Fruit fly (Drosophila melanogaster) whole organism, pupa: ENCODE measurements around the gene cd.
A peak's percentile ranks its signal among the peaks of the same experiment; 100 is the strongest.

Source experiments
- CG10348 ChIP-seq: fragments of 200-800 bp; sonication (Bioruptor generic); IDR thresholded peaks from 2 replicates; pipeline ENCODE4 v1.3.6; 2022; ENCODE audit warnings: missing biosample characterization, missing genetic modification characterization
- CG12605 ChIP-seq: fragments of 200-800 bp; sonication (Bioruptor generic); IDR thresholded peaks from 2 replicates; pipeline ENCODE4 v1.3.6; 2022; ENCODE audit warnings: missing biosample characterization, missing genetic modification characterization
- CG13204 ChIP-seq: fragments of 200-800 bp; sonication (Bioruptor generic); optimal IDR thresholded peaks from 2 replicates; lab custom pipeline; 2018; ENCODE audit warnings: missing biosample characterization, mild to moderate bottlenecking, missing genetic modification characterization, moderate library complexity
- CG14655 ChIP-seq: fragments of 200-800 bp; sonication (Bioruptor generic); optimal IDR thresholded peaks from 3 replicates; lab custom pipeline; 2017; ENCODE audit warnings: mild to moderate bottlenecking, missing biosample characterization, missing genetic modification reagents, missing genetic modification characterization
- CG15710 ChIP-seq: fragments of 200-800 bp; sonication (Bioruptor generic); optimal IDR thresholded peaks from 2 replicates; lab custom pipeline; 2018; ENCODE audit warnings: missing biosample characterization, mild to moderate bottlenecking, missing genetic modification characterization, moderate library complexity
- CG17806 ChIP-seq: fragments of 200-800 bp; sonication (Bioruptor generic); optimal IDR thresholded peaks from 2 replicates; lab custom pipeline; 2018; ENCODE audit warnings: missing biosample characterization, mild to moderate bottlenecking, missing genetic modification characterization, moderate library complexity
- CG32121 ChIP-seq: fragments of 200-800 bp; sonication (Bioruptor generic); IDR thresholded peaks from 2 replicates; pipeline ENCODE4 v1.3.6; 2022; ENCODE audit warnings: missing biosample characterization, missing genetic modification characterization
- CG34367 ChIP-seq: fragments of 200-800 bp; sonication (Bioruptor generic); optimal IDR thresholded peaks from 2 replicates; lab custom pipeline; 2018; ENCODE audit warnings: missing biosample characterization, mild to moderate bottlenecking, missing genetic modification characterization
- CG4496 ChIP-seq: fragments of 200-800 bp; sonication (Bioruptor generic); IDR thresholded peaks from 3 replicates; pipeline ENCODE4 v1.3.6; 2022; ENCODE audit warnings: missing biosample characterization, missing genetic modification characterization
- CG8159 ChIP-seq: fragments of 200-800 bp; sonication (Bioruptor generic); optimal IDR thresholded peaks from 3 replicates; lab custom pipeline; 2018; ENCODE audit warnings: missing biosample characterization, mild to moderate bottlenecking, missing genetic modification characterization, moderate library complexity
- CG8301 ChIP-seq: fragments of 200-800 bp; sonication (Bioruptor generic); optimal IDR thresholded peaks from 2 replicates; lab custom pipeline; 2018; ENCODE audit warnings: missing biosample characterization, mild to moderate bottlenecking, missing genetic modification characterization
- CG9948 ChIP-seq: fragments of 200-800 bp; sonication (Bioruptor generic); optimal IDR thresholded peaks from 2 replicates; lab custom pipeline; 2018; ENCODE audit warnings: missing biosample characterization, mild to moderate bottlenecking, missing genetic modification characterization, moderate library complexity
- D1 ChIP-seq: fragments of 200-800 bp; sonication (Bioruptor generic); optimal IDR thresholded peaks from 2 replicates; lab custom pipeline; 2018; ENCODE audit warnings: missing biosample characterization, mild to moderate bottlenecking, missing genetic modification characterization, moderate library complexity
- EcR ChIP-seq: fragments of 200-800 bp; sonication (Bioruptor generic); optimal IDR thresholded peaks from 3 replicates; lab custom pipeline; 2019; ENCODE audit warnings: missing biosample characterization, missing genetic modification characterization, mild to moderate bottlenecking, moderate library complexity, missing genetic modification reagents
- Ets98B ChIP-seq: fragments of 200-800 bp; sonication (Bioruptor generic); IDR thresholded peaks from 2 replicates; pipeline ENCODE4 v1.3.6; 2022; ENCODE audit warnings: missing biosample characterization, missing genetic modification characterization
- Pif1A ChIP-seq: fragments of 200-800 bp; sonication (Bioruptor generic); optimal IDR thresholded peaks from 3 replicates; lab custom pipeline; 2016; ENCODE audit warnings: missing biosample characterization, missing genetic modification characterization
- Pif1B ChIP-seq: fragments of 200-800 bp; sonication (Bioruptor generic); optimal IDR thresholded peaks from 3 replicates; lab custom pipeline; 2016; ENCODE audit warnings: missing biosample characterization, missing genetic modification characterization
- Snoo ChIP-seq: fragments of 200-800 bp; sonication (Bioruptor generic); optimal IDR thresholded peaks from 3 replicates; lab custom pipeline; 2017; ENCODE audit warnings: missing biosample characterization, mild to moderate bottlenecking, missing genetic modification characterization, inconsistent platforms
- fd96Ca ChIP-seq: fragments of 200-800 bp; sonication (Bioruptor generic); IDR thresholded peaks from 3 replicates; pipeline ENCODE4 v1.3.6; 2022; ENCODE audit warnings: missing biosample characterization, missing genetic modification characterization
- gl ChIP-seq: fragments of 200-800 bp; sonication (Bioruptor generic); optimal IDR thresholded peaks from 2 replicates; lab custom pipeline; 2018; ENCODE audit warnings: missing biosample characterization, mild to moderate bottlenecking, missing genetic modification characterization
- rn ChIP-seq: fragments of 200-800 bp; sonication (Bioruptor generic); IDR thresholded peaks from 2 replicates; pipeline ENCODE4 v1.3.6; 2022; ENCODE audit warnings: missing biosample characterization, missing genetic modification characterization

The cd gene

DNA sequence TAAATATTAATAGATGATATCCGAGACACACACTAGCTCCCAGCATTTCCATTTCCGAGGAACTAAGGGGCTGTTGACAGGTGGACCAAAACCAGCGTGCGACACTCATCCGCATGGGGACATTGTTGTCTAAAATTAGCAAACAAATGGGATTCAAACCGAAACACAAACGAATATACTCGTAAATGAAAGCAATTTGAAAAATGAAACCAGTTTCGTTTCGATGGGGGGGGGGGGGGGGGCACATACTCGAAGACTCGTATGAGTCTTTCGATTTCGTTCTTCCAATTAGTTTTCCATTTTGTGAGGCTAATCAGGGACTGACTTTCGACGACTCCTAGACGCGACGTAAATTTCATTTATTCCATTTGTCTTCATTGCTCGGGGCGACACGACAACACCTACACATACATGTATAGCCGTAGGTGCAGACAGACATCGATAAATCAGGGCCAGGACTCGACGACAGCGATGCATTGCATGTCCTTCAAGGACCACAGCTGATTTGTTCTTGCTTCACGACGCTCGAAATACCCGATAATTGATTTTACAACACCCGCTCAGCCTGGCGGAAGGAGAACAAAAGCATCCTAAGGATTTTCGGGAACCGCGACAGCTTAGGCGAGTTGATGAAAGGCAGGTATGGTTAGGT is 21.9 kb upstream of the cd start:
- no peak for TF ChIP-seq Pif1A (GFP tag; lab: Kevin White, UChicago)
- no peak for TF ChIP-seq Snoo (tag; lab: Kevin White, UChicago)
- TF ChIP-seq CG8159 (tag; lab: Kevin White, UChicago) = no peak
- no peak for TF ChIP-seq D1 (tag; lab: Kevin White, UChicago)
- no peak for TF ChIP-seq CG14655 (GFP tag; lab: Kevin White, UChicago)
- no peak for TF ChIP-seq CG34367 (tag; lab: Kevin White, UChicago)
- no peak for TF ChIP-seq CG4496
- no peak for TF ChIP-seq CG8301
- no peak for TF ChIP-seq EcR (GFP tag; lab: Kevin White, UChicago)

DNA sequence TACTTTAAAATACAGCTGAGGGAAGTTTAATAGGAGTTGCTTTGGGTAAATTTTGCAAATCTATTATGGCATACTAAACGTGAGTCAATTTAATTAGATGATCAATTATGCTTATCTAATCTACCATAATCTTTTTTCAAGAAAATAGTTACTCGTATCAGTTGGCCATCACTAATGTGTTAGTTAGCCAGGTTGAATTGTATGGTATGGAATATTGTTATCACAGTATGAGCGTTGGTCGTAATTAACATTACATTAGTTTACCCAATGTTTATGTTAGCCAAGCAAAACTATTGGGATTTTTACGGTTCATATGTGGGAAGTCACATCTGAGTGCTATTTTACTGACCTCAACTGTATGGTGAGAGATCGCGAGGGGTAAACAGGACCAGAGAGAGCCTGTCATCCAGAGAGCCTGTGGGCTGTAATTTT is 21.2 kb upstream of the cd start:
- TF ChIP-seq CG8301 (peak; percentile 12), CG34367 (tag; lab: Kevin White, UChicago) (peak; percentile 51), CG4496 (no peak), CG14655 (GFP tag; lab: Kevin White, UChicago) (no peak), CG8159 (tag; lab: Kevin White, UChicago) (peak; percentile 76), D1 (tag; lab: Kevin White, UChicago) (peak; percentile 10), CG9948 (peak; percentile 67), CG15710 (tag; lab: Kevin White, UChicago) (peak; percentile 62), Pif1A (GFP tag; lab: Kevin White, UChicago) (no peak), CG17806 (tag; lab: Kevin White, UChicago) (peak; percentile 61), Pif1B (GFP tag; lab: Kevin White, UChicago) (peak; percentile 45)

DNA sequence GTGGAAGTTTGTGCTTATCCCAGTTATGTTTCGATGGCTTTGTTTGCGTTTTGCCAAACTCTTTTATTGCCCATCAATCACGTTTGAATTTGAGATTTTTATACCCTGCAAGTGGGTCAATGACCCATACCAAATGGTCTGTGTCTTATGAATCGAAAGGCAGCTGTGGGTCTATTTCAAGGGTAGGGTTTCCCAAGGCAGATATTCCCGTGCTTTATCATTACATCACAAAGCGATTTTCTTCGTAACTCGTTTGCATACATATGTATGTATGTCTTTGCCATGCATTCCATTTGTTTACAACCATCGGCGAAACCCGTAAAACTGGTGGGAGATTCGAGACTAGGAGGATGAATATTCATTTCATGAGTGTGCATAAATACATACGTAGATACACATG is 19.3 kb upstream of the cd start:
- TF ChIP-seq EcR (GFP tag; lab: Kevin White, UChicago) (peak; percentile 81), D1 (tag; lab: Kevin White, UChicago) (no peak)

DNA sequence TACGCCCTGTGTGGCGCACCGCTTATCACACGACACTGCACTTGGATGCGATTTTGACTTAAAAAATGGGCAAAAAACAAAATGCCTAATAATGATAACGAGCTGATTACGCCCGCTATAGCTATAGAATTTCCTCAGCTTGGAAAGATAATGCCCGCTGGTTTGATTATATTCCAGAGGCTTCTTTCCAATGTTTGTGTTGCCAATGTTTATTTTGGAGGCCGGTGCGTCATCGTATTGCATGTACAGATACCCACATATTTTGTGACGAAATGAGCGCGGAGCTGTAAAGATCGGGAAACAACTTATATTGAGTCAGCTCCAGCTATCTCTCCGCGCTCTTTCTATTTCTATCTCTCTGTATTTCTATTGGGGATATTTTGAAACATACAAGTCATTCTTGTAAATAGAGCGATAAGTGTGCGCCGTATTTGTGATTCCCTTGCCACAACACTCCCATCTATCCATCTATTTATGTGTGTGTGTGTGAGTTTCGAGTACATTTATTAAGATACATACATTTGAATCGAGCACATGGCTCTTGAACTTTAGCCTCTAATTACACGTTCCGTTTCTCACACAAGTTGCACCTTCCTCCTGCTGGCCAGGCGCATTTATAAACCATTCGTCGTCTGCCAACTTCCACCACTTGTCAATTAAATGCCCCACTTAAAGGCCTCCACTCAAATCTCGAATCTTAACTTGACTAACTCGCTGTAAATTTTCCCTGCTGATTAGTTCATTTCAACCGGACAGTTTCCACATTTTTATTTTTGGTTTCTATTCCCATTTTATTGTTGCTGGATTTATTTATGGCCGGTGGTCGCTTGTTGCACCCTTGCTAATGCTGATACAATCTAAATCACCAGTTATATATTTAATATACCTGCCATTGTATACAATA is 10.5 kb upstream of the cd start:
- TF ChIP-seq Pif1B (GFP tag; lab: Kevin White, UChicago) (no peak), CG15710 (tag; lab: Kevin White, UChicago) (no peak), CG10348 (GFP tag; lab: Robert Waterston, UW) (no peak), EcR (GFP tag; lab: Kevin White, UChicago) (no peak), rn (GFP tag; lab: Robert Waterston, UW) (no peak)
- TF ChIP-seq, all 21 proteins: peak for 0

DNA sequence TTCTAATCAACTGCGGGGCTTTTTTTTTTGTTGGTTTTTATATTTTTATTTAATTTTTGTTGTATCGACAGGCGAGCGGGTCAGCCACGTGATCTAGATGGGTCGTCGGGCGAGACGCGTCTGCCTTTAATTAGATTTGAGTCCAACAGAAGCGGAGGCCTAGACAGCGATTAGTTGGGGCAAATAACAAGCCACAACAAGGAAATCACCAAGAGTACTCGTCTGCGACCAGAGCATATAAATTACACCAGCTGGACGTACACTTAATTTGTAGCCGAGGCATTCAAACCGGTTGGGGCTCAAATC is 9.9 kb upstream of the cd start:
- TF ChIP-seq D1 (tag; lab: Kevin White, UChicago) = no peak
- TF ChIP-seq Ets98B = no peak
- TF ChIP-seq CG10348 (GFP tag; lab: Robert Waterston, UW) = no peak
- TF ChIP-seq fd96Ca (GFP tag; lab: Robert Waterston, UW) = no peak
- no peak for TF ChIP-seq CG15710 (tag; lab: Kevin White, UChicago)
- no peak for TF ChIP-seq gl (tag; lab: Kevin White, UChicago)
- TF ChIP-seq CG17806 (tag; lab: Kevin White, UChicago) = no peak
- TF ChIP-seq CG14655 (GFP tag; lab: Kevin White, UChicago) = no peak
- TF ChIP-seq CG34367 (tag; lab: Kevin White, UChicago) = no peak
- no peak for TF ChIP-seq Pif1B (GFP tag; lab: Kevin White, UChicago)
- no peak for TF ChIP-seq EcR (GFP tag; lab: Kevin White, UChicago)
- TF ChIP-seq CG8159 (tag; lab: Kevin White, UChicago) = no peak
- TF ChIP-seq CG4496 = no peak
- no peak for TF ChIP-seq CG12605 (GFP tag; lab: Robert Waterston, UW)
- no peak for TF ChIP-seq CG9948
- TF ChIP-seq CG32121 (GFP tag; lab: Robert Waterston, UW) = no peak
- TF ChIP-seq rn (GFP tag; lab: Robert Waterston, UW) = no peak
- no peak for TF ChIP-seq CG8301
- no peak for TF ChIP-seq CG13204 (GFP tag; lab: Kevin White, UChicago)
- no peak for TF ChIP-seq Snoo (tag; lab: Kevin White, UChicago)

DNA sequence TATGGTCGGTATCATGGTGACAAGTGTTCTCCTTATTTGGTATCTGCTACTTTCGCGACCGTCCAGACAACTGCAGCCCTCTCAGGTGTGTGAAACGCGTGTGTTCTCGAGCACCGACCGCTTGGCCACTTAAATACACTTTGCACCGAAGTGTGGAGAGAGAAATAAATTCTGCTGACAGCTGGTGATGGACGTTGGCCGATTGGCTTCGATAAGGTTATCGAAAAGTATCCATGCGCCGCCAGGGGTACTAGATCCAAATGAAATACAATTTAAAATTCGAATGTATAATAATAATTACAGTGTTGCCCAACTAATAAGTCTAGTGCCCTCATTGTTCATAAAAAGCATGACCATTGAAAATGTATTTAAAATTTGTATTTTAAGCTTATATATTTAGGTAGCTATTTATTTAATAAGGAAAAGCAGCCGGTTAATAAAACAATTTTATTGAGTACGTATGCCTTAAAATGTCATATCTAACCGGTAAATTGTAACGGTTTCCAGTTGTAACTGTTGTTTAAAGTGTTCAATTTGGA is 8.4 kb upstream of the cd start, which contains the start of the genes Gclm and CG17625:
Gene Gclm (minus strand): TSS at position 175 of the 539 bp plus-strand sequence.
Gene CG17625 (plus strand): TSS at position 514 of the 539 bp plus-strand sequence.
- TF ChIP-seq CG9948 (peak; percentile 1), CG4496 (peak; percentile 20; the same call in 1 of the 3 replicates), CG17806 (tag; lab: Kevin White, UChicago) (peak; percentile 1), Pif1A (GFP tag; lab: Kevin White, UChicago) (no peak), EcR (GFP tag; lab: Kevin White, UChicago) (no peak), CG15710 (tag; lab: Kevin White, UChicago) (peak; percentile 32), CG10348 (GFP tag; lab: Robert Waterston, UW) (no peak), Ets98B (peak; percentile 45; the same call in 1 of the 2 replicates), Snoo (tag; lab: Kevin White, UChicago) (peak; percentile 52), CG8301 (peak; percentile 19), gl (tag; lab: Kevin White, UChicago) (peak; percentile 55), CG34367 (tag; lab: Kevin White, UChicago) (peak; percentile 2), CG13204 (GFP tag; lab: Kevin White, UChicago) (no peak), Pif1B (GFP tag; lab: Kevin White, UChicago) (no peak), CG14655 (GFP tag; lab: Kevin White, UChicago) (no peak), fd96Ca (GFP tag; lab: Robert Waterston, UW) (0 out of 3 replicates have a peak, but pooled peaks have one; percentile 58), CG8159 (tag; lab: Kevin White, UChicago) (peak; percentile 26), CG32121 (GFP tag; lab: Robert Waterston, UW) (peak; percentile 49; the same call in 1 of the 2 replicates), rn (GFP tag; lab: Robert Waterston, UW) (no peak), D1 (tag; lab: Kevin White, UChicago) (no peak), CG12605 (GFP tag; lab: Robert Waterston, UW) (peak; percentile 71)
